Fruit fly (Drosophila melanogaster): ENCODE results near the gene CG15528.

Gene CG15528

DNA sequence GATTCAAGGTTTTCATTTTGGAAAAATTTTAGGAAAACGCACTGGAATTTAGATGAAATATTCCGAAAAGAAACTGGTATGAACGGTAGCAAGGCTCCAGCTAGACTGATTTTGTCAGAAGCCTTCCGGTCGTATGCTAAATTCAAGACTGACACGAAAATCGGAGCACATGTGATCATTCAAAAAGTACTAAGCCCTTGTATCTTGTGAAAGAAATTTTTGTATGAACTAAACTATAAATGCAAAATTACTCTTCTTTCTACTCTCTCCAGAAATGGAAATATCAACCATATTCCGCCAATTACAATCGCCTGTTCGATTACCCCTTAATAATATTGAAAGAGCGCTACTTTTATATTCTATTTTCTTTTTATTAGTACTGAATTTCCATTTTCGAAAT is 14.3 kb downstream of the CG15528 start, which contains the start of gene ocn:
TSS of gene ocn (minus strand) at position 101 of the 400 bp plus-strand sequence.
- TF ChIP-seq Jra (GFP tag; optimal IDR thresholded peaks at IDR 0.05) (no peak), Rel (GFP tag; optimal IDR thresholded peaks at IDR 0.05) (no peak), Rel (tag; optimal IDR thresholded peaks at IDR 0.05) (no peak), Dfd (GFP tag; optimal IDR thresholded peaks at IDR 0.05) (no peak), jim (GFP tag; optimal IDR thresholded peaks at IDR 0.05) (no peak), pan (optimal IDR thresholded peaks at IDR 0.05) (no peak), Dif (GFP tag; optimal IDR thresholded peaks at IDR 0.05; ENCODE audit: partially characterized antibody) (no peak), CrebA (GFP tag; optimal IDR thresholded peaks at IDR 0.05; ENCODE audit: borderline replicate concordance) (no peak), h (GFP tag; optimal IDR thresholded peaks at IDR 0.05) (no peak), dl (GFP tag; optimal IDR thresholded peaks at IDR 0.05; ENCODE audit: insufficient read depth in 1 of 2, partially characterized antibody in 2 of 2) (no peak), fru (GFP tag; optimal IDR thresholded peaks at IDR 0.05) (no peak), foxo (GFP tag; optimal IDR thresholded peaks at IDR 0.05) (no peak)

DNA sequence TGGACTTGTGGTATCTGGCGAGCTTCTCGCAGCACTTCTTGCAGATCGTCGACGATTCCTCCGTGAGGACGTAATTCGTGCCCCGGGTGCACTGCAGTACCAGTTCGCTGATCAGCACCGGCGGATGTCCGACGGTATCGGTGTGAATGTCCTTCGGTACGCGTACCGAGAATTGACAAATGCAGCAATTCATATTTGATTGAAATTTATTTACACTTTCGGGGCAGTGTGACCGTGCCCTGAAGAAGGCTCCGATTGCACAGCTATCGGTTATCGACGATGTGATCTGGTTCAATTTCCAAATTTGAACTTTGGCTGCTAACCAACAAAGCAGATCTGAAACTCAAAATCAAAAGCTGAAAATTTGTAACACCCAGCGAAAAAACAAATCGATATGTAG is 15.3 kb downstream of the CG15528 start, which contains the start of gene ZIPIC:
TSS of gene ZIPIC (minus strand) at position 262 of the 400 bp plus-strand sequence.
- TF ChIP-seq jim (GFP tag; optimal IDR thresholded peaks at IDR 0.05) (no peak), Myc (optimal IDR thresholded peaks at IDR 0.05) (no peak), HLH106 (tag; optimal IDR thresholded peaks at IDR 0.05) (no peak), Dif (GFP tag; optimal IDR thresholded peaks at IDR 0.05; ENCODE audit: partially characterized antibody) (no peak), CrebA (GFP tag; optimal IDR thresholded peaks at IDR 0.05; ENCODE audit: borderline replicate concordance) (no peak), Hr78 (GFP tag; optimal IDR thresholded peaks at IDR 0.05) (no peak), Sp1 (GFP tag; optimal IDR thresholded peaks at IDR 0.05) (no peak), CG9705 (GFP tag; optimal IDR thresholded peaks at IDR 0.05) (no peak), woc (GFP tag; optimal IDR thresholded peaks at IDR 0.05) (no peak), dmrt93B (GFP tag; optimal IDR thresholded peaks at IDR 0.05) (no peak), br (GFP tag; optimal IDR thresholded peaks at IDR 0.05) (no peak), ey (GFP tag; optimal IDR thresholded peaks at IDR 0.05) (no peak), fru (GFP tag; optimal IDR thresholded peaks at IDR 0.05) (no peak), dl (GFP tag; optimal IDR thresholded peaks at IDR 0.05; ENCODE audit: insufficient read depth in 1 of 2, partially characterized antibody in 2 of 2) (no peak)

DNA sequence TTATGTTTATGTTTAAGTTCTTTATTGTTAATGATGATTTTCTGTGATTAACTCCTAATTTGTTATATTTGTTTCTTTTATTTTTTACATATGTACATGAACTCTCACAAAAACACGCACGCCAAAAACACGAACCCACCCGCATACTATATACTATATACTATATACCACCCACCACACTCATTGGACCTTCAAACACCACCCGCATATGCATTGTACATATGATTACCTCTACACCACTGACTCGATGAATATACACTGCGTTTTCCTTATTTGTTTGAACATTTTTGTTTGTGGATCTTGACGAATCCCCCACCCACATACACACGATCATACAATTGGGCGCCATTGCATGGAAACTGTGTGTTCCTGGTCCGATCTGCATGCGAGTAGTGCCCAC is 19.6 kb downstream of the CG15528 start:
- no peak for TF ChIP-seq tai (GFP tag; optimal IDR thresholded peaks at IDR 0.05)

DNA sequence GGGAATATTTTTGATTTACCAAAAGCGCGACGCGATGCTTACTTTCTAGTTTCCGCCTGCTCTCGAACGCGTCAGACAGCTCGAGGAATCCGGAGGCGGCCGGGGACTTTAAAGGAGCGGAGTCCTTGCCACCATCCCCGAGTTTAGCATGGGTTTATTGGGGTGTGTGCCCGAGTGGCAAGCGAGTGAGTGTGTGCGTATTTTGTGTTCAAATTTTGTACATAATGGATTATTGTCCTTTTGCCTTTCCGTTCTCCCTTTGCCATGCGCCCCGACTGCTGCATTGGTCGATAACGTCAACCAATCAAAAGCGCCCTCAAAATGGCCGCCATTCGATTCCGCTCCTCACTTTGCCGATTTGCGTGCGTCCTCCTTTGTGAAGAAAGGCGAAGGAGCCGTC is 21.9 kb downstream of the CG15528 start:
- TF ChIP-seq brk (GFP tag; optimal IDR thresholded peaks at IDR 0.05) (no peak), sage (GFP tag; optimal IDR thresholded peaks at IDR 0.05) (no peak), h (GFP tag; optimal IDR thresholded peaks at IDR 0.05) (no peak), CG9705 (GFP tag; optimal IDR thresholded peaks at IDR 0.05) (no peak), Hnf4 (GFP tag; optimal IDR thresholded peaks at IDR 0.05) (no peak), lola (GFP tag; optimal IDR thresholded peaks at IDR 0.05) (no peak), ey (GFP tag; optimal IDR thresholded peaks at IDR 0.05) (no peak), jim (GFP tag; optimal IDR thresholded peaks at IDR 0.05) (no peak), Dif (GFP tag; optimal IDR thresholded peaks at IDR 0.05; ENCODE audit: partially characterized antibody) (no peak), foxo (GFP tag; optimal IDR thresholded peaks at IDR 0.05) (no peak), dmrt93B (GFP tag; optimal IDR thresholded peaks at IDR 0.05) (no peak)

DNA sequence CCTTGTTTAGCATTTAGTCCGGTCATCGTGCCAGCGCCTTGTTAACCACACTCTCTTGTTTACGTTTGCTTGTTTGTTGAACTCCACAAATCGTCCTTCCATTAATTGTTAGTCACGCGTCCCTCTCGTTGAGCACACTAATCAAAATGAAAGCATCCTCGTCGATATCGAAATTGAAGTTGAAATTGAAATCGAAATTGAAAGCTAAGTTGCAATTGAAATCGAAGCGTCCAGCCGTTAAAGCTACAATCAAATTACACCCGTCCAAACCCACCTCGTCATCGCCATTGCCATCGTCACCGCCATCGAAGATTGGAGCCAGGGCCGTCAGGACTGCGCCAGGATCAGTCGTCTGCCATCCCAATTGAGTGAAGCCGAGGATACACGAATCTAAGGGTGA is 28.5 kb downstream of the CG15528 start:
- no peak for TF ChIP-seq Sp1 (GFP tag; optimal IDR thresholded peaks at IDR 0.05)

DNA sequence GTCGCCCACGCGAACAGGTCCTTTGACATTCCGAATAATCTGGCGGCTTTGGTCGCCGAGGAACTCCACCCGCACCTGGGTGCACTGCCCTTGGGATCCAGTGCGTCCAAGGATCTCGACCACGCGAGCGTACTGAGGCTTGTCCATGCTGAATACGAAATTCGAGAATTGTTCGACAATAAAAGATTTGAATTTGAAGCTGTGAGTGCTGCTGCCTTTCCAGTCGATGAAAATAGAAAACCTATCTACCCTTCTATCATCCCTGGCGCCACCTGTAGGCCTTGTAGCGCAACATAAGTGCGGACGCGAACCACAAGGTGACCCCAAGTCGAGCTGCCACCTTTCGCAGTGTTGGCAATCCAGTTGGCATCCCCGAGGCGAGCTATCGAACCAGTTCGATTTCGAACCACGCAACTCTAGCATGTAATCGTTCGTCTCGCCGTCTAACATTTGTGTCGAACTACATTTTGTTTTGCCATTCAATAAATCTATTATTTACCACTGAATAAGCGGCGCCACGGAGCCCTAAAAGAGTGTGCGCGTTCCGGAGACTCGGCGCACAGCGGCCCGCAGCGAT is 29.4 kb downstream of the CG15528 start, which contains the start of the genes RpS28a and Axn:
TSS of gene RpS28a (minus strand) at position 197 of the 577 bp plus-strand sequence.
TSS of gene Axn (plus strand) at position 391 of the 577 bp plus-strand sequence.
- no peak for TF ChIP-seq Vsx2 (GFP tag; optimal IDR thresholded peaks at IDR 0.05; ENCODE audit: partially characterized antibody)
- no peak for TF ChIP-seq dsf (GFP tag; optimal IDR thresholded peaks at IDR 0.05; ENCODE audit: borderline replicate concordance)
- no peak for TF ChIP-seq CG9705 (GFP tag; optimal IDR thresholded peaks at IDR 0.05)
- TF ChIP-seq Myc (optimal IDR thresholded peaks at IDR 0.05) = peak; percentile 72
- TF ChIP-seq dl (GFP tag; optimal IDR thresholded peaks at IDR 0.05; ENCODE audit: insufficient read depth in 1 of 2, partially characterized antibody in 2 of 2) = no peak
- TF ChIP-seq Hr78 (GFP tag; optimal IDR thresholded peaks at IDR 0.05) = peak; percentile 23
- TF ChIP-seq ey (GFP tag; optimal IDR thresholded peaks at IDR 0.05) = no peak

All from whole organism, wandering third instar larva.